Fruit fly (Drosophila melanogaster) whole organism, embryonic: ENCODE data around the gene term.

Experiments used
- Ada2b ChIP-seq: fragments of 200-800 bp; sonication (Bioruptor generic); IDR thresholded peaks from 2 replicates; pipeline ENCODE4 v1.3.6; 2022; ENCODE audit warnings: missing biosample characterization, missing genetic modification characterization
- Awh ChIP-seq: fragments of 200-800 bp; sonication (Bioruptor generic); IDR thresholded peaks from 2 replicates; pipeline ENCODE4, ENCODE4 v1.3.6; 2022; ENCODE audit warnings: missing biosample characterization, missing genetic modification characterization
- CG10321 ChIP-seq: fragments of 200-800 bp; sonication (Bioruptor generic); IDR thresholded peaks from 2 replicates; pipeline ENCODE4 v1.3.6; 2022; ENCODE audit warnings: missing biosample characterization, missing genetic modification characterization
- CG10462 ChIP-seq: fragments of 200-800 bp; sonication (Bioruptor generic); optimal IDR thresholded peaks from 2 replicates; lab custom pipeline; 2016; ENCODE audit warnings: missing biosample characterization, missing genetic modification characterization
- CG10979 ChIP-seq: fragments of 200-800 bp; sonication (Bioruptor generic); optimal IDR thresholded peaks from 2 replicates; lab custom pipeline; 2018; ENCODE audit warnings: missing biosample characterization, mild to moderate bottlenecking, missing genetic modification characterization, moderate library complexity
- CG12155 ChIP-seq: fragments of 200-800 bp; sonication (Bioruptor generic); optimal IDR thresholded peaks from 3 replicates; lab custom pipeline; 2016; ENCODE audit warnings: missing biosample characterization, missing genetic modification characterization
- CG14050 ChIP-seq: fragments of 200-800 bp; sonication (Bioruptor generic); IDR thresholded peaks from 3 replicates; pipeline ENCODE4 v1.3.6; 2022; ENCODE audit warnings: missing biosample characterization, missing genetic modification characterization
- CG15269 ChIP-seq: fragments of 200-800 bp; sonication (Bioruptor generic); optimal IDR thresholded peaks from 2 replicates; lab custom pipeline; 2018; ENCODE audit warnings: missing biosample characterization, mild to moderate bottlenecking, missing genetic modification characterization, moderate library complexity
- CG1603 ChIP-seq: fragments of 200-800 bp; sonication (Bioruptor generic); optimal IDR thresholded peaks from 2 replicates; lab custom pipeline; 2019; ENCODE audit warnings: missing biosample characterization, mild to moderate bottlenecking, missing genetic modification characterization, moderate library complexity
- CG17612 ChIP-seq: fragments of 200-800 bp; sonication (Bioruptor generic); IDR thresholded peaks from 2 replicates; pipeline ENCODE4 v1.3.6; 2022; ENCODE audit warnings: missing biosample characterization, missing genetic modification characterization
- CG2120 ChIP-seq: fragments of 200-800 bp; sonication (Bioruptor generic); optimal IDR thresholded peaks from 3 replicates; lab custom pipeline; 2016; ENCODE audit warnings: missing biosample characterization, missing genetic modification characterization
- CG3163 ChIP-seq: fragments of 200-800 bp; sonication (Bioruptor generic); optimal IDR thresholded peaks from 3 replicates; lab custom pipeline; 2016; ENCODE audit warnings: missing biosample characterization, missing genetic modification characterization
- CG3281 ChIP-seq: fragments of 200-800 bp; sonication (Bioruptor generic); optimal IDR thresholded peaks from 3 replicates; lab custom pipeline; 2017; ENCODE audit warnings: missing biosample characterization, mild to moderate bottlenecking, missing genetic modification characterization
- CG3726 ChIP-seq: fragments of 200-800 bp; sonication (Bioruptor generic); IDR thresholded peaks from 3 replicates; pipeline ENCODE4, ENCODE4 v1.3.6; 2022; ENCODE audit warnings: missing biosample characterization, missing genetic modification characterization
- CG3995 ChIP-seq: fragments of 200-800 bp; sonication (Bioruptor generic); optimal IDR thresholded peaks from 3 replicates; lab custom pipeline; 2016; ENCODE audit warnings: missing biosample characterization, missing genetic modification characterization
- CG42726 ChIP-seq: fragments of 200-800 bp; sonication (Bioruptor generic); IDR thresholded peaks from 2 replicates; pipeline ENCODE4 v1.3.6; 2022; ENCODE audit warnings: missing biosample characterization, missing genetic modification characterization; ENCODE audit not compliant: partially characterized antibody
- CG4424 ChIP-seq: fragments of 200-800 bp; sonication (Bioruptor generic); optimal IDR thresholded peaks from 3 replicates; lab custom pipeline; 2016; ENCODE audit warnings: missing biosample characterization, missing genetic modification characterization
- CG4730 ChIP-seq: fragments of 200-800 bp; sonication (Bioruptor generic); IDR thresholded peaks from 2 replicates; pipeline ENCODE4 v1.3.6; 2022; ENCODE audit warnings: missing biosample characterization, missing genetic modification characterization
- CG5180 ChIP-seq: fragments of 200-800 bp; sonication (Bioruptor generic); optimal IDR thresholded peaks from 3 replicates; lab custom pipeline; 2017; ENCODE audit warnings: missing biosample characterization, missing genetic modification characterization, mild to moderate bottlenecking, moderate library complexity, missing genetic modification reagents
- CG6175 ChIP-seq: fragments of 200-800 bp; sonication (Bioruptor generic); IDR thresholded peaks from 3 replicates; pipeline ENCODE4 v1.3.6; 2022; ENCODE audit warnings: missing biosample characterization, missing genetic modification characterization
- CG7271 ChIP-seq: fragments of 200-800 bp; sonication (Bioruptor generic); optimal IDR thresholded peaks from 2 replicates; lab custom pipeline; 2018; ENCODE audit warnings: missing biosample characterization, mild to moderate bottlenecking, missing genetic modification characterization, moderate library complexity
- CG7372 ChIP-seq: fragments of 200-800 bp; sonication (Bioruptor generic); IDR thresholded peaks from 2 replicates; pipeline ENCODE4 v1.3.6; 2022; ENCODE audit warnings: missing biosample characterization, missing genetic modification characterization
- CG8944 ChIP-seq: fragments of 200-800 bp; sonication (Bioruptor generic); optimal IDR thresholded peaks from 3 replicates; lab custom pipeline; 2016; ENCODE audit warnings: missing biosample characterization, missing genetic modification characterization
- CG9932 ChIP-seq: fragments of 200-800 bp; sonication (Bioruptor generic); IDR thresholded peaks from 2 replicates; pipeline ENCODE4 v1.3.6; 2022; ENCODE audit warnings: missing biosample characterization, missing genetic modification characterization
- Dfd ChIP-seq, 2 experiments: fragments of >200 bp; optimal IDR thresholded peaks; 2 replicates each; lab custom pipeline; 2017; ENCODE audit warnings: missing biosample characterization in 2 of 2, missing genetic modification characterization in 2 of 2
- Optix ChIP-seq: fragments of 200-800 bp; sonication (Bioruptor generic); IDR thresholded peaks from 3 replicates; pipeline ENCODE4 v1.3.6; 2022; ENCODE audit warnings: missing biosample characterization, missing genetic modification characterization
- Ravus ChIP-seq: fragments of 200-800 bp; sonication (Bioruptor generic); IDR thresholded peaks from 2 replicates; pipeline ENCODE4 v1.3.6; 2022; ENCODE audit warnings: missing biosample characterization, missing genetic modification characterization
- Sox102F ChIP-seq: fragments of 200-800 bp; sonication (Bioruptor generic); optimal IDR thresholded peaks from 2 replicates; lab custom pipeline; 2018; ENCODE audit warnings: missing biosample characterization, mild to moderate bottlenecking, missing genetic modification characterization, moderate library complexity
- Trl ChIP-seq, 3 experiments: fragments of >200 bp in 2 of 3; fragments of 200-800 bp in 1 of 3; sonication (Bioruptor generic) in 1 of 3; optimal IDR thresholded peaks; 2 replicates in 1 of 3; 3 replicates in 2 of 3; lab custom pipeline; 2016 to 2017; ENCODE audit warnings: missing biosample characterization in 1 of 3, missing genetic modification characterization in 1 of 3
- Xrp1 ChIP-seq: fragments of 200-800 bp; sonication (Bioruptor generic); IDR thresholded peaks from 2 replicates; pipeline ENCODE4 v1.3.6; 2022; ENCODE audit warnings: missing biosample characterization, missing genetic modification characterization
- YL-1 ChIP-seq: fragments of 200-800 bp; sonication (Bioruptor generic); optimal IDR thresholded peaks from 3 replicates; lab custom pipeline; 2017; ENCODE audit warnings: missing biosample characterization, mild to moderate bottlenecking, missing genetic modification characterization
- ara ChIP-seq: fragments of 200-800 bp; sonication (Bioruptor generic); IDR thresholded peaks from 2 replicates; pipeline ENCODE4 v1.3.6; 2022; ENCODE audit warnings: missing biosample characterization, missing genetic modification characterization
- ase ChIP-seq: fragments of 200-800 bp; sonication (Bioruptor generic); IDR thresholded peaks from 3 replicates; pipeline ENCODE4 v1.3.6; 2022; ENCODE audit warnings: missing biosample characterization, missing genetic modification characterization
- az2 ChIP-seq: fragments of 200-800 bp; sonication (Bioruptor generic); optimal IDR thresholded peaks from 3 replicates; lab custom pipeline; 2016; ENCODE audit warnings: missing biosample characterization, missing genetic modification characterization
- bcd ChIP-seq: fragments of 200-800 bp; sonication (Bioruptor generic); optimal IDR thresholded peaks from 2 replicates; lab custom pipeline; 2017; ENCODE audit warnings: missing biosample characterization, mild to moderate bottlenecking, missing genetic modification characterization
- en ChIP-seq: fragments of 200-800 bp; sonication (Bioruptor generic); optimal IDR thresholded peaks from 2 replicates; lab custom pipeline; 2016; ENCODE audit warnings: missing biosample characterization, missing genetic modification characterization
- gcm ChIP-seq: fragments of 200-800 bp; sonication (Bioruptor generic); optimal IDR thresholded peaks from 2 replicates; lab custom pipeline; 2019; ENCODE audit warnings: missing biosample characterization, mild to moderate bottlenecking, missing genetic modification characterization, moderate library complexity
- gro ChIP-seq: fragments of 200-800 bp; sonication (Bioruptor generic); optimal IDR thresholded peaks from 2 replicates; lab custom pipeline; 2016; ENCODE audit warnings: missing biosample characterization, missing genetic modification characterization
- gt ChIP-seq: fragments of 200-800 bp; sonication (Bioruptor generic); IDR thresholded peaks from 2 replicates; pipeline ENCODE4 v1.3.6; 2022; ENCODE audit warnings: missing biosample characterization, missing genetic modification characterization
- hth ChIP-seq: fragments of >200 bp; optimal IDR thresholded peaks from 2 replicates; lab custom pipeline; 2017; ENCODE audit warnings: inconsistent platforms
- knrl ChIP-seq: fragments of 200-800 bp; sonication (Bioruptor generic); IDR thresholded peaks from 3 replicates; pipeline ENCODE4 v1.3.6; 2022; ENCODE audit warnings: missing biosample characterization, missing genetic modification characterization; ENCODE audit not compliant: partially characterized antibody
- lmd ChIP-seq: fragments of 200-800 bp; sonication (Bioruptor generic); IDR thresholded peaks from 2 replicates; pipeline ENCODE4 v1.3.6; 2022; ENCODE audit warnings: missing biosample characterization, missing genetic modification characterization
- p53 ChIP-seq: fragments of 200-800 bp; sonication (Bioruptor generic); optimal IDR thresholded peaks from 2 replicates; lab custom pipeline; 2016; ENCODE audit warnings: missing biosample characterization, missing genetic modification characterization
- pan ChIP-seq, 4 experiments: fragments of >200 bp in 3 of 4; fragments of 200-800 bp in 1 of 4; sonication (Bioruptor generic) in 1 of 4; optimal IDR thresholded peaks in 3 of 4; IDR thresholded peaks in 1 of 4; 2 replicates each; pipeline versions ENCODE4 v1.3.6 to Lab custom; 2017 to 2022; ENCODE audit warnings: missing biosample characterization in 2 of 4, missing genetic modification characterization in 2 of 4, mixed read lengths in 1 of 4
- rib ChIP-seq: fragments of 200-800 bp; sonication (Bioruptor generic); IDR thresholded peaks from 2 replicates; pipeline ENCODE4 v1.3.6; 2022; ENCODE audit warnings: missing biosample characterization, missing genetic modification characterization
- sens ChIP-seq: fragments of 200-800 bp; sonication (Bioruptor generic); peaks from one replicate; lab custom pipeline; 2016; ENCODE audit warnings: missing biosample characterization, missing genetic modification characterization
- sima ChIP-seq: fragments of 200-800 bp; sonication (Bioruptor generic); optimal IDR thresholded peaks from 2 replicates; lab custom pipeline; 2016; ENCODE audit warnings: missing biosample characterization, missing genetic modification characterization
- ttk ChIP-seq: fragments of 200-800 bp; sonication (Bioruptor generic); IDR thresholded peaks from 2 replicates; pipeline ENCODE4 v2.1.2; 2022; ENCODE audit warnings: missing biosample characterization, missing genetic modification characterization
- zfh1 ChIP-seq: fragments of 200-800 bp; sonication (Bioruptor generic); IDR thresholded peaks from 3 replicates; pipeline ENCODE4 v1.3.6; 2022; ENCODE audit warnings: missing biosample characterization, missing genetic modification characterization

Gene term

DNA sequence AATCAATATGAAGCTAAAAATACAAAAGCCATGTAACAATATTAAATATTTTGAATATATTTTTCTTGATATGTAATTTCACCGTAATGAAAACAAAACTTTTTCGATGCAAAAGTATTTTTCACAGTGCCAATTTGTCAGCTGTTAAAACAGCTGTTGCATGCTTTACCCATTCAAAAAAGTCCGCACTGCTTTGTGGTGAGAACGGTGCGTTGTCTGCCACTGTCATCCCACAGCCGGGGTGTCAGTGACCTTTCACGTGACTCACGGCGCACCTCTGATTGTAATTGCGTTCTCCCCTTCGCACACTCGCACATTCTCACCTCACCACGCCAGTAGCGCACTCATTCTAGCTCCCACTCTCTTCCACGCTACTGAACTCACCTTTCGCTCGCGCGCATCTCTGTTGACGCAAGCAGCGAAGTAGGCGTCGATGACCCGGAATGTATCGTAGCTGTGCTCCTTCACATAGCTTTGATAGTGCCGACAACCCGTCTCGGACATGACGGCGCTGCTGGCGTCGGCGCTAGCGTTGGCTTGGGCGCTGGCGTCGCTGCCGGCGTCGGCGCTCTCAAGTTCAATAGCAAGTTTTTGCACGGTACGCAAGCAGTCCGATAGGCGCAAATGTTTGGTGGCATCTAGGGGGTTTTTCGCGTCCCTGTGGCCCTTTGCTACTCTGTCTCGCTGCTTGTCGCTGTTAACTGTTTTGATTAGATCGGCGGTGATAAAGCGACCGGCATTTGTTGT lies 27.6 kb upstream of the term start (continued):
- peak; percentile 47; the same call in 2 of the 3 replicates for TF ChIP-seq knrl (GFP tag; lab: Robert Waterston, UW)
- peak; percentile 7 for TF ChIP-seq CG3163 (GFP tag; lab: Kevin White, UChicago)
- no peak for TF ChIP-seq sima (GFP tag; lab: Kevin White, UChicago)
- peak; percentile 39 for TF ChIP-seq p53
- TF ChIP-seq CG3281 (GFP tag; lab: Kevin White, UChicago), result peak; percentile 4
- TF ChIP-seq CG1603 (tag; lab: Kevin White, UChicago), result peak; percentile 44
- peak; percentile 10; the same call in 1 of the 2 replicates for TF ChIP-seq CG17612 (GFP tag; lab: Robert Waterston, UW)
- TF ChIP-seq CG14050 (GFP tag; lab: Robert Waterston, UW), result no peak
- TF ChIP-seq CG7372 (GFP tag; lab: Robert Waterston, UW), result no peak
- TF ChIP-seq Optix (GFP tag; lab: Robert Waterston, UW), result no peak
- peak; percentile 40; the same call in 1 of the 2 replicates for TF ChIP-seq Ada2b
- TF ChIP-seq gro (GFP tag; lab: Kevin White, UChicago), result peak; percentile 49
- 0 out of 3 replicates have a peak, but pooled peaks have one; percentile 19 for TF ChIP-seq zfh1 (GFP tag; lab: Robert Waterston, UW)
- TF ChIP-seq CG3726, result no peak
- peak; percentile 89 for TF ChIP-seq CG9932
- peak; percentile 90 for TF ChIP-seq CG3995 (GFP tag; lab: Kevin White, UChicago)
- TF ChIP-seq CG10321 (GFP tag; lab: Robert Waterston, UW), result no peak
- TF ChIP-seq CG10462 (GFP tag; lab: Kevin White, UChicago), result no peak
- TF ChIP-seq gt (GFP tag; lab: Robert Waterston, UW), result no peak
- TF ChIP-seq rib (GFP tag; lab: Robert Waterston, UW), result 0 out of 2 replicates have a peak, but pooled peaks have one; percentile 41
- TF ChIP-seq CG6175 (GFP tag; lab: Robert Waterston, UW), result 0 out of 3 replicates have a peak, but pooled peaks have one; percentile 14
- TF ChIP-seq CG8944 (GFP tag; lab: Kevin White, UChicago), result peak; percentile 48
- TF ChIP-seq CG4424 (GFP tag; lab: Kevin White, UChicago), result peak; percentile 28
- TF ChIP-seq en (GFP tag; lab: Kevin White, UChicago), result no peak
- peak; percentile 91 for TF ChIP-seq sens (GFP tag; lab: Kevin White, UChicago)
- TF ChIP-seq Trl (optimal IDR thresholded peaks at IDR 0.05; lab: Kevin White, UChicago), result peak; percentile 58 to 68
- TF ChIP-seq Trl (GFP tag; optimal IDR thresholded peaks at IDR 0.05; lab: Kevin White, UChicago), result peak; percentile 56
- peak; percentile 32; the same call in 1 of the 2 replicates for TF ChIP-seq Awh (GFP tag; lab: Robert Waterston, UW)
- peak; percentile 51 for TF ChIP-seq CG10979 (tag; lab: Kevin White, UChicago)
- TF ChIP-seq bcd, result no peak
- TF ChIP-seq Sox102F (GFP tag; lab: Kevin White, UChicago), result peak; percentile 21
- no peak for TF ChIP-seq CG5180 (GFP tag; lab: Kevin White, UChicago)
- no peak for TF ChIP-seq Ravus (GFP tag; lab: Robert Waterston, UW)
- no peak for TF ChIP-seq hth
- no peak for TF ChIP-seq CG4730
- no peak for TF ChIP-seq ara (GFP tag; lab: Robert Waterston, UW)
- no peak for TF ChIP-seq CG12155 (GFP tag; lab: Kevin White, UChicago)
- TF ChIP-seq CG42726 (GFP tag; lab: Robert Waterston, UW), result peak; percentile 10; the same call in 1 of the 2 replicates
- no peak for TF ChIP-seq Dfd (GFP tag; optimal IDR thresholded peaks at IDR 0.05; lab: Kevin White, UChicago)
- TF ChIP-seq pan (optimal IDR thresholded peaks at IDR 0.05; lab: Kevin White, UChicago), result peak in 1 of 2 experiments; percentile 47
- TF ChIP-seq pan (GFP tag; optimal IDR thresholded peaks at IDR 0.05 in 1 of 2, IDR thresholded peaks at IDR 0.05 in 1 of 2), result peak in 1 of 2 experiments; percentile 46
- peak; percentile 78 for TF ChIP-seq CG2120 (GFP tag; lab: Kevin White, UChicago)
- no peak for TF ChIP-seq CG7271 (tag; lab: Kevin White, UChicago)
- peak; percentile 34 for TF ChIP-seq az2 (GFP tag; lab: Kevin White, UChicago)
- peak; percentile 41; the same call in 1 of the 2 replicates for TF ChIP-seq ttk
- no peak for TF ChIP-seq gcm (GFP tag; lab: Kevin White, UChicago)
- peak; percentile 61 for TF ChIP-seq Xrp1 (GFP tag; lab: Robert Waterston, UW)
- TF ChIP-seq ase (GFP tag; lab: Robert Waterston, UW), result no peak
- no peak for TF ChIP-seq YL-1 (GFP tag; lab: Kevin White, UChicago)
- no peak for TF ChIP-seq CG15269 (tag; lab: Kevin White, UChicago)
- peak; percentile 29; the same call in 1 of the 2 replicates for TF ChIP-seq lmd
